Fruit fly (Drosophila melanogaster): ENCODE data around the gene CG2975.

CG2975 gene

DNA sequence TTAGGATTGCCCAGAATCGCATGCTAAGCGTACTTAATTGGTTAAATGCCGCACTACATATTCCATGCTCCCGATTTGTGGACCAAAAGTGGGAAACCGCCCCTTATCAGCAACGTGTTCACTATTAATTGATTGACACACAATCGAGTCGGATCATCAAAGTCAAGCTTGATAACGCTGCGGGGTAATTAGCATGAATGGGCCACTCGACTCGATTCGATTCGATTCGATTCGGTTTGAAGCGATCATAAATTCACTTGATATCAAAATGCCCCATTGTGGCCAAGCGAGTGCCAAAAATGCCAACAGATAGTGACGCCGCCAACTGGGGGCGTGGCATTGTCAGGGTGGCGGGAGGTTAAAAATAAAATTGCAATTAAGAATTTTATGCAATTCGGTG, 32.3 kb upstream of the CG2975 start:
- TF ChIP-seq crc (GFP tag; optimal IDR thresholded peaks at IDR 0.05) (no peak), gsb-n (tag; optimal IDR thresholded peaks at IDR 0.05) (peak; percentile 53), Side (GFP tag; optimal IDR thresholded peaks at IDR 0.05) (no peak), bowl (GFP tag; IDR thresholded peaks at IDR 0.05) (no peak), CG5953 (GFP tag; IDR thresholded peaks at IDR 0.05) (no peak), CG6683 (GFP tag; optimal IDR thresholded peaks at IDR 0.05) (no peak), mirr (GFP tag; optimal IDR thresholded peaks at IDR 0.05) (peak; percentile 42), sug (tag; optimal IDR thresholded peaks at IDR 0.05) (peak; percentile 58), Ets65A (GFP tag) (no peak), ATbp (GFP tag; optimal IDR thresholded peaks at IDR 0.05) (no peak), grn (GFP tag; optimal IDR thresholded peaks at IDR 0.05) (peak; percentile 10), pros (GFP tag; optimal IDR thresholded peaks at IDR 0.05) (no peak), CG7987 (GFP tag; optimal IDR thresholded peaks at IDR 0.05) (peak; percentile 7), bab2 (GFP tag; optimal IDR thresholded peaks at IDR 0.05) (no peak), sqz (GFP tag; optimal IDR thresholded peaks at IDR 0.05) (no peak), danr (GFP tag; IDR thresholded peaks at IDR 0.05) (no peak), exex (tag; optimal IDR thresholded peaks at IDR 0.05) (peak; percentile 78), slp2 (GFP tag; optimal IDR thresholded peaks at IDR 0.05) (no peak), sens (GFP tag) (peak; percentile 13), Xrp1 (GFP tag; IDR thresholded peaks at IDR 0.05) (no peak), sc (optimal IDR thresholded peaks at IDR 0.05) (no peak), sc (GFP tag; optimal IDR thresholded peaks at IDR 0.05) (no peak), CG11723 (GFP tag; optimal IDR thresholded peaks at IDR 0.05) (no peak), CG34376 (GFP tag; optimal IDR thresholded peaks at IDR 0.05) (peak; percentile 64), kni (GFP tag; optimal IDR thresholded peaks at IDR 0.05) (no peak), CG6791 (GFP tag; IDR thresholded peaks at IDR 0.05; ENCODE audit: partially characterized antibody) (no peak), CG12299 (tag; optimal IDR thresholded peaks at IDR 0.05) (no peak), dm (GFP tag; optimal IDR thresholded peaks at IDR 0.05) (no peak)

DNA sequence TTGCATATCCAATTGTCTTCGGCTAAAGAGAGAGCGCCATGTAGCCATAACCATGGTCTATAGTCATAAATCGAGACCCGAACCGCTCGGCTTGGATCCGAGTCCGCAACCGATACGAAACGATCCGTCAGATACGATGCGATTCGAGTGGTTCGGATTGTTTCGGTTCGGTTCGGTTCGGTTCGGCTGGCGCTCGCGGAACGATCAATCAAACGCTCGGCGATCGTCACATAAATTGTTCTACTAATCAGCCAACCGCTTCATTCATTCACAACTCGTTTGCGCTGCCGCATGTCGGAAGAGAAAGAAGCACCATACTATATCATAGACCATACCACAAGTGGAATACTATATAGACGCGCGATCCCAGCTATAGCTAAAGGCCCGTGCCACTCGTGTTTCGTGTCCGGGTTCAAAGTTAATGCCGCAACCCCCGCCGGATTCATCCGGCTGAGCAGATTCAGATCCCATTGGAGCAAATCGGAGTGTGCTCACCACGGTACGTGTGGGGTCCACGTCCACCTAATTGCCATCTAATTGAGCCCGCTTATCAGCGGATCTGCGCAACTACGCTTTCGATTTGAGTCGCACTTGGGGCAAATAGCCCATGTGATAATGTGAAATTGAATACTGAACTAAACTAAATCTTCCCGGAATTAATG, 31.8 kb upstream of the CG2975 start:
- TF ChIP-seq jing (GFP tag; optimal IDR thresholded peaks at IDR 0.05) = peak; percentile 55
- TF ChIP-seq Nf-YB (GFP tag; optimal IDR thresholded peaks at IDR 0.05) = peak; percentile 44
- TF ChIP-seq bowl (GFP tag; IDR thresholded peaks at IDR 0.05) = no peak
- TF ChIP-seq Jarid2 (GFP tag; optimal IDR thresholded peaks at IDR 0.05) = peak; percentile 56
- TF ChIP-seq Adf1 (GFP tag; IDR thresholded peaks at IDR 0.05) = no peak
- no peak for TF ChIP-seq dysf (GFP tag; IDR thresholded peaks at IDR 0.05)
- TF ChIP-seq Sox102F (GFP tag; optimal IDR thresholded peaks at IDR 0.05) = no peak
- TF ChIP-seq CG18764 (GFP tag; optimal IDR thresholded peaks at IDR 0.05) = no peak
- TF ChIP-seq Scr (GFP tag; IDR thresholded peaks at IDR 0.05; ENCODE audit: partially characterized antibody) = no peak
- TF ChIP-seq z (GFP tag; IDR thresholded peaks at IDR 0.05) = no peak
- TF ChIP-seq Hey (tag; optimal IDR thresholded peaks at IDR 0.05) = no peak
- TF ChIP-seq caup (GFP tag; optimal IDR thresholded peaks at IDR 0.05; ENCODE audit: severe bottlenecking) = peak; percentile 17
- peak; percentile 13; the same call in 1 of the 2 replicates for TF ChIP-seq amos (GFP tag; IDR thresholded peaks at IDR 0.05; ENCODE audit: partially characterized antibody)
- no peak for TF ChIP-seq lmd (GFP tag; IDR thresholded peaks at IDR 0.05)
- TF ChIP-seq CG10462 (GFP tag; optimal IDR thresholded peaks at IDR 0.05) = no peak
- no peak for TF ChIP-seq disco-r (GFP tag; optimal IDR thresholded peaks at IDR 0.05)
- no peak for TF ChIP-seq crol (GFP tag; IDR thresholded peaks at IDR 0.05)
- TF ChIP-seq CG15073 (GFP tag; optimal IDR thresholded peaks at IDR 0.05) = no peak
- 0 out of 4 replicates have a peak, but pooled peaks have one; percentile 43 for TF ChIP-seq chinmo (GFP tag; IDR thresholded peaks at IDR 0.05; ENCODE audit: partially characterized antibody)
- no peak for TF ChIP-seq wdn (GFP tag; IDR thresholded peaks at IDR 0.05)
- TF ChIP-seq CG3065 (GFP tag; optimal IDR thresholded peaks at IDR 0.05) = no peak
- TF ChIP-seq CG8290 (GFP tag; optimal IDR thresholded peaks at IDR 0.05) = no peak
- TF ChIP-seq CG8290 (tag; optimal IDR thresholded peaks at IDR 0.05) = no peak
- no peak for TF ChIP-seq Dip3 (GFP tag; optimal IDR thresholded peaks at IDR 0.05)
- TF ChIP-seq CG6791 (GFP tag; IDR thresholded peaks at IDR 0.05; ENCODE audit: partially characterized antibody) = 0 out of 3 replicates have a peak, but pooled peaks have one; percentile 25
- no peak for TF ChIP-seq BEAF-32 (GFP tag; optimal IDR thresholded peaks at IDR 0.05)

Measured in whole organism, embryonic.